Worm (Caenorhabditis elegans): ENCODE results near the gene K08D8.3.
A peak's percentile ranks its signal among the peaks of the same experiment; 100 is the strongest.

Gene K08D8.3

ce11 chrIV:12915479-12915878, 9.0 kb upstream of the K08D8.3 start, which contains the start of gene srz-15:
srz-15 (plus strand) TSS chrIV:12915779.
- TF ChIP-seq fos-1 (tag; optimal IDR thresholded peaks at IDR 0.05) (no peak), skn-1 (tag; optimal IDR thresholded peaks at IDR 0.05) (no peak), ztf-11 (tag; optimal IDR thresholded peaks at IDR 0.05) (no peak), sma-3 (GFP tag; optimal IDR thresholded peaks at IDR 0.05) (no peak), mdl-1 (tag; optimal IDR thresholded peaks at IDR 0.05) (no peak), egl-27 (tag; optimal IDR thresholded peaks at IDR 0.05) (no peak), nhr-6 (tag; optimal IDR thresholded peaks at IDR 0.05) (no peak), elt-3 (tag; optimal IDR thresholded peaks at IDR 0.05) (no peak), unc-62 (GFP tag; optimal IDR thresholded peaks at IDR 0.05) (no peak), nhr-10 (tag; optimal IDR thresholded peaks at IDR 0.05) (no peak), unc-55 (GFP tag; optimal IDR thresholded peaks at IDR 0.05) (no peak), nhr-12 (tag; optimal IDR thresholded peaks at IDR 0.05) (no peak), gmeb-1 (tag; optimal IDR thresholded peaks at IDR 0.05) (no peak), ZK546.5 (tag; optimal IDR thresholded peaks at IDR 0.05) (no peak), mab-5 (tag; optimal IDR thresholded peaks at IDR 0.05) (no peak), nhr-23 (tag; optimal IDR thresholded peaks at IDR 0.05) (no peak)

DNA sequence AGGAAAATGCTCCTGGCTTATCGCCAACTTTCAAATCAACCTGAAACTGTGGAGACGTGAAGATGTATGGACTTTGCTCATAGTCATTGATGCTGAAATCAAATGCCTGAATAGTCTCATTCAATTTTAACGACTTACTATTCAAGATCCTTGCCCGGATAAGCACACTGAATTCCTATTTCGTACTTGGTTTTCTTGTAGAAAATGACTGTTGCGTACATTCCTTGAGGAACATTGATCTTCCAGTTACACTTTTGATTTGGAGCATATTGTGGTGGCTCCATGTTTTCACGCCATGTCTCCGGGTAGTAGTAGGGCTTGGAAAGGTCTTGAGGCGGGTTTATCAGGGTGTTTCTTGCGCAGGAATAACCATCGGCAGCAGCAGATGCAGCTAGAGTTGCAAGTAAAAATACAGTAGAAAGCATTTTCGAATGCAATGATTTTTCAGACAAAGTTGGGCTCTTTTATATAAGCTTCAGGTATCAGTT, 8.1 kb upstream of the K08D8.3 start, which contains the start of gene irg-6:
irg-6 (minus strand) TSS at position 438 of the 488 bp plus-strand sequence.
- TF ChIP-seq nhr-12 (tag; optimal IDR thresholded peaks at IDR 0.05) = no peak
- TF ChIP-seq ztf-11 (tag; optimal IDR thresholded peaks at IDR 0.05) = no peak
- no peak for TF ChIP-seq nhr-21 (tag; optimal IDR thresholded peaks at IDR 0.05)
- no peak for TF ChIP-seq ceh-82 (tag; optimal IDR thresholded peaks at IDR 0.05)
- TF ChIP-seq mab-5 (tag; optimal IDR thresholded peaks at IDR 0.05) = no peak
- TF ChIP-seq gmeb-1 (tag; optimal IDR thresholded peaks at IDR 0.05) = no peak
- no peak for TF ChIP-seq sma-3 (GFP tag; optimal IDR thresholded peaks at IDR 0.05)
- TF ChIP-seq lin-39 (tag; optimal IDR thresholded peaks at IDR 0.05) = no peak
- TF ChIP-seq nhr-23 (tag; optimal IDR thresholded peaks at IDR 0.05) = no peak
- TF ChIP-seq crh-2 (tag; optimal IDR thresholded peaks at IDR 0.05) = no peak
- TF ChIP-seq egl-27 (tag; optimal IDR thresholded peaks at IDR 0.05) = no peak
- TF ChIP-seq nhr-77 (tag; optimal IDR thresholded peaks at IDR 0.05) = no peak

DNA sequence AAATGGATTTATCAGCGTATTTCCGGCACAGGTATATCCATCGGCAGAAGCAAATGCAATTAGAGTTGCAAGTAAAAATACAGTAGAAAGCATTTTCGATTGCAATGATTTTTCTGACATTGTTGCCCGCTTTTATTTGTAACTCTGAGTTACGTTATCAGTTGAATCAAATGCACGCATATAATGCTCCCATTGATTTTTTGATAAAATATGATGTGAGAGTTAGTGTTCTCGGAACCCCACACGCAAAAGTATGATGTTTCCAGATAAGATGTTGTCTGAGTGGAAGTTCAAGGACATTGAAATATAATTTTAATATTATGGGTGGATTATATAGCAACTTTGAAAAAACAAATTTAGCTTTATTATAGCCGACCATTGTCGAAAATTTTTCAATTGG, 5.5 kb upstream of the K08D8.3 start, which contains the start of gene K08D8.5:
K08D8.5 (minus strand) TSS at position 140 of the 400 bp plus-strand sequence.
- no peak for TF ChIP-seq C34F6.9 (tag; optimal IDR thresholded peaks at IDR 0.05)
- peak; percentile 51 for TF ChIP-seq sma-9 (GFP tag; optimal IDR thresholded peaks at IDR 0.05)
- TF ChIP-seq sma-9 (tag; optimal IDR thresholded peaks at IDR 0.05) = no peak
- TF ChIP-seq aly-2 (tag; optimal IDR thresholded peaks at IDR 0.05) = no peak
- no peak for TF ChIP-seq ztf-11 (tag; optimal IDR thresholded peaks at IDR 0.05)
- peak; percentile 79 for TF ChIP-seq fos-1 (tag; optimal IDR thresholded peaks at IDR 0.05)
- TF ChIP-seq lin-39 (tag; optimal IDR thresholded peaks at IDR 0.05) = no peak
- no peak for TF ChIP-seq lin-11 (tag; optimal IDR thresholded peaks at IDR 0.05)
- no peak for TF ChIP-seq ZK546.5 (tag; optimal IDR thresholded peaks at IDR 0.05)
- TF ChIP-seq nhr-77 (tag; optimal IDR thresholded peaks at IDR 0.05) = no peak

- TF ChIP-seq Y55F3AM.14 (GFP tag; optimal IDR thresholded peaks at IDR 0.05) = no peak
- no peak for TF ChIP-seq ztf-11 (tag; optimal IDR thresholded peaks at IDR 0.05)
- TF ChIP-seq ama-1 (optimal IDR thresholded peaks at IDR 0.05) = no peak
- TF ChIP-seq fos-1 (tag; optimal IDR thresholded peaks at IDR 0.05) = peak; percentile 86
- no peak for TF ChIP-seq unc-62 (GFP tag; optimal IDR thresholded peaks at IDR 0.05)
These were observed 3.4 kb upstream of the K08D8.3 start, which contains the start of gene K08D8.4 for ce11 chrIV:12909871-12910270. K08D8.4 (minus strand) TSS chrIV:12909998.

DNA sequence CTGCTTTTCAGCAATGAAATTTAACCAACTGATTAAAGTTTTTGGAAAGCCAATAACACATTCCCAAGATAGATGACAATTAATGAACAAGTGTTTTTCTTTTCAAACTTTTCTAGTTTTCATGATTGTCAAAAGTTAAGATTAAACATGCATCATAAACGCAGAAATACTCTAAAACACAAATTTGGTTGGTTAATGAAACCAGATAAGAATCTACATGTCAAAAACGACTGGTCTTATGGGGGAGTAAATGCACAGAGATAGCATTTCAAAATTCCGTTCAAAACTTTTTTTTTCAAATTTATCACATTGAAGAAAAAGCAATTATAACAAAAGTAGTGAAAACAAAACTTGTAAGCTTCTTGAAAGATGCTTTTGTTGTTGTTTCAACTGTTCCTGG, 2.8 kb downstream of the K08D8.3 start:
- TF ChIP-seq fos-1 (tag; optimal IDR thresholded peaks at IDR 0.05) (peak; percentile 55), ama-1 (optimal IDR thresholded peaks at IDR 0.05) (no peak)

- TF ChIP-seq dmd-4 (tag; optimal IDR thresholded peaks at IDR 0.05) (no peak), fos-1 (tag; optimal IDR thresholded peaks at IDR 0.05) (peak; percentile 66)
These were observed 3.9 kb downstream of the K08D8.3 start, which contains the start of gene K08D8.2 for ce11 chrIV:12902430-12903110. K08D8.2 (plus strand) TSS chrIV:12903060.

Measured in whole organism, L2 larva.